Fruit fly (Drosophila melanogaster) whole organism, embryonic: ENCODE data around the gene dyl.

Experiments
- Abd-B ChIP-seq: fragments of 200-800 bp; sonication (Bioruptor generic); optimal IDR thresholded peaks from 2 replicates; lab custom pipeline; 2018; ENCODE audit warnings: missing biosample characterization, mild to moderate bottlenecking, missing genetic modification characterization, moderate library complexity
- Atf3 ChIP-seq: fragments of 200-800 bp; sonication (Bioruptor generic); optimal IDR thresholded peaks from 3 replicates; lab custom pipeline; 2016; ENCODE audit warnings: missing biosample characterization, missing genetic modification characterization
- B-H1 ChIP-seq: fragments of 200-800 bp; sonication (Bioruptor generic); IDR thresholded peaks from 3 replicates; pipeline ENCODE4 v1.3.6; 2022; ENCODE audit warnings: missing biosample characterization, missing genetic modification characterization
- B-H2 ChIP-seq: fragments of 200-800 bp; sonication (Bioruptor generic); optimal IDR thresholded peaks from 2 replicates; lab custom pipeline; 2018; ENCODE audit warnings: missing biosample characterization, mild to moderate bottlenecking, missing genetic modification characterization
- BtbVII ChIP-seq: fragments of 200-800 bp; sonication (Bioruptor generic); optimal IDR thresholded peaks from 3 replicates; lab custom pipeline; 2017; ENCODE audit warnings: missing biosample characterization, mild to moderate bottlenecking, missing genetic modification characterization
- CG10462 ChIP-seq: fragments of 200-800 bp; sonication (Bioruptor generic); optimal IDR thresholded peaks from 2 replicates; lab custom pipeline; 2016; ENCODE audit warnings: missing biosample characterization, missing genetic modification characterization
- CG12104 ChIP-seq: fragments of 200-800 bp; sonication (Bioruptor generic); optimal IDR thresholded peaks from 3 replicates; lab custom pipeline; 2016; ENCODE audit warnings: missing biosample characterization, missing genetic modification characterization
- CG12659 ChIP-seq: fragments of 200-800 bp; sonication (Bioruptor generic); optimal IDR thresholded peaks from 3 replicates; lab custom pipeline; 2017; ENCODE audit warnings: mild to moderate bottlenecking, missing biosample characterization, missing genetic modification reagents, missing genetic modification characterization
- CG13123 ChIP-seq: fragments of 200-800 bp; sonication (Bioruptor generic); optimal IDR thresholded peaks from 2 replicates; lab custom pipeline; 2016; ENCODE audit warnings: missing biosample characterization, missing genetic modification characterization
- CG15073 ChIP-seq: fragments of 200-800 bp; sonication (Bioruptor generic); optimal IDR thresholded peaks from 2 replicates; lab custom pipeline; 2016; ENCODE audit warnings: missing biosample characterization, missing genetic modification characterization
- CG15269 ChIP-seq: fragments of 200-800 bp; sonication (Bioruptor generic); optimal IDR thresholded peaks from 2 replicates; lab custom pipeline; 2018; ENCODE audit warnings: missing biosample characterization, mild to moderate bottlenecking, missing genetic modification characterization, moderate library complexity
- CG17328 ChIP-seq: fragments of 200-800 bp; sonication (Bioruptor generic); IDR thresholded peaks from 2 replicates; pipeline ENCODE4 v1.3.6; 2022; ENCODE audit warnings: missing biosample characterization, missing genetic modification characterization
- CG17829 ChIP-seq: fragments of 200-800 bp; optimal IDR thresholded peaks from 2 replicates; lab custom pipeline; 2019; ENCODE audit warnings: missing biosample characterization, mild to moderate bottlenecking, missing genetic modification characterization, moderate library complexity
- CG32532 ChIP-seq: fragments of 200-800 bp; sonication (Bioruptor generic); IDR thresholded peaks from 2 replicates; pipeline ENCODE4 v1.3.6; 2022; ENCODE audit warnings: missing biosample characterization, missing genetic modification characterization
- CG3281 ChIP-seq: fragments of 200-800 bp; sonication (Bioruptor generic); optimal IDR thresholded peaks from 3 replicates; lab custom pipeline; 2017; ENCODE audit warnings: missing biosample characterization, mild to moderate bottlenecking, missing genetic modification characterization
- CG5180 ChIP-seq: fragments of 200-800 bp; sonication (Bioruptor generic); optimal IDR thresholded peaks from 3 replicates; lab custom pipeline; 2017; ENCODE audit warnings: missing biosample characterization, missing genetic modification characterization, mild to moderate bottlenecking, moderate library complexity, missing genetic modification reagents
- CG6813 ChIP-seq: fragments of 200-800 bp; sonication (Bioruptor generic); optimal IDR thresholded peaks from 2 replicates; lab custom pipeline; 2017; ENCODE audit warnings: missing biosample characterization, missing genetic modification characterization, mild to moderate bottlenecking, moderate library complexity, missing genetic modification reagents
- CG7786 ChIP-seq: fragments of 200-800 bp; sonication (Bioruptor generic); optimal IDR thresholded peaks from 2 replicates; lab custom pipeline; 2016; ENCODE audit warnings: missing biosample characterization, missing genetic modification characterization
- CG8290 ChIP-seq, 3 experiments: fragments of 200-800 bp; sonication (Bioruptor generic); optimal IDR thresholded peaks; 2 replicates each; lab custom pipeline; 2016 to 2019; ENCODE audit warnings: missing biosample characterization in 3 of 3, missing genetic modification characterization in 3 of 3, mild to moderate bottlenecking in 2 of 3, moderate library complexity in 1 of 3
- CG8944 ChIP-seq: fragments of 200-800 bp; sonication (Bioruptor generic); optimal IDR thresholded peaks from 3 replicates; lab custom pipeline; 2016; ENCODE audit warnings: missing biosample characterization, missing genetic modification characterization
- CG9817 ChIP-seq: fragments of 200-800 bp; sonication (Bioruptor generic); optimal IDR thresholded peaks from 2 replicates; lab custom pipeline; 2018; ENCODE audit warnings: missing biosample characterization, mild to moderate bottlenecking, missing genetic modification characterization, moderate library complexity
- D19B ChIP-seq: fragments of 200-800 bp; sonication (Bioruptor generic); optimal IDR thresholded peaks from 2 replicates; lab custom pipeline; 2017; ENCODE audit warnings: missing biosample characterization, mild to moderate bottlenecking, missing genetic modification characterization
- Dbx ChIP-seq: fragments of 200-800 bp; sonication (Bioruptor generic); IDR thresholded peaks from 3 replicates; pipeline ENCODE4 v1.3.6; 2022; ENCODE audit warnings: missing biosample characterization, missing genetic modification characterization
- Dek ChIP-seq: fragments of 200-800 bp; sonication (Bioruptor generic); optimal IDR thresholded peaks from 3 replicates; lab custom pipeline; 2019; ENCODE audit warnings: missing biosample characterization, mild to moderate bottlenecking, missing genetic modification characterization, moderate library complexity
- Dip3 ChIP-seq: fragments of 200-800 bp; sonication (Bioruptor generic); optimal IDR thresholded peaks from 3 replicates; lab custom pipeline; 2016; ENCODE audit warnings: missing biosample characterization, missing genetic modification characterization
- Myb ChIP-seq: fragments of 200-800 bp; sonication (Bioruptor generic); optimal IDR thresholded peaks from 2 replicates; lab custom pipeline; 2016; ENCODE audit warnings: missing biosample characterization, missing genetic modification characterization
- NC2β ChIP-seq: fragments of 200-800 bp; sonication (Bioruptor generic); optimal IDR thresholded peaks from 2 replicates; lab custom pipeline; 2016; ENCODE audit warnings: missing biosample characterization, missing genetic modification characterization
- NfI ChIP-seq: fragments of 200-800 bp; sonication (Bioruptor generic); optimal IDR thresholded peaks from 3 replicates; lab custom pipeline; 2018; ENCODE audit warnings: missing biosample characterization, mild to moderate bottlenecking, missing genetic modification characterization, moderate library complexity
- Optix ChIP-seq: fragments of 200-800 bp; sonication (Bioruptor generic); IDR thresholded peaks from 3 replicates; pipeline ENCODE4 v1.3.6; 2022; ENCODE audit warnings: missing biosample characterization, missing genetic modification characterization
- Ptx1 ChIP-seq: fragments of 200-800 bp; sonication (Bioruptor generic); IDR thresholded peaks from 2 replicates; pipeline ENCODE4 v1.3.6; 2022; ENCODE audit warnings: missing biosample characterization, missing genetic modification characterization
- Rfx ChIP-seq: fragments of 200-800 bp; sonication (Bioruptor generic); IDR thresholded peaks from 2 replicates; pipeline ENCODE4 v1.3.6; 2022; ENCODE audit warnings: missing biosample characterization, missing genetic modification characterization
- Xrp1 ChIP-seq: fragments of 200-800 bp; sonication (Bioruptor generic); IDR thresholded peaks from 2 replicates; pipeline ENCODE4 v1.3.6; 2022; ENCODE audit warnings: missing biosample characterization, missing genetic modification characterization
- amos ChIP-seq: fragments of 200-800 bp; sonication (Bioruptor generic); IDR thresholded peaks from 2 replicates; pipeline ENCODE4 v1.3.6; 2022; ENCODE audit warnings: missing biosample characterization, missing genetic modification characterization; ENCODE audit not compliant: partially characterized antibody
- ap ChIP-seq: fragments of 200-800 bp; sonication (Bioruptor generic); IDR thresholded peaks from 2 replicates; pipeline ENCODE4 v1.3.6; 2022; ENCODE audit warnings: missing biosample characterization, missing genetic modification characterization
- chif ChIP-seq, 2 experiments: fragments of 200-800 bp; sonication (Bioruptor generic); optimal IDR thresholded peaks; 3 replicates each; lab custom pipeline; 2016; ENCODE audit warnings: missing biosample characterization in 2 of 2, missing genetic modification characterization in 2 of 2
- ci ChIP-seq: fragments of 200-800 bp; sonication (Bioruptor generic); IDR thresholded peaks from 3 replicates; pipeline ENCODE4 v1.3.6; 2022; ENCODE audit warnings: missing biosample characterization, missing genetic modification characterization
- crol ChIP-seq: fragments of 200-800 bp; sonication (Bioruptor generic); IDR thresholded peaks from 2 replicates; pipeline ENCODE4 v1.3.6; 2022; ENCODE audit warnings: missing biosample characterization, missing genetic modification characterization
- dm ChIP-seq: fragments of 200-800 bp; sonication (Bioruptor generic); optimal IDR thresholded peaks from 3 replicates; lab custom pipeline; 2016; ENCODE audit warnings: missing biosample characterization, missing genetic modification characterization
- dysf ChIP-seq: fragments of 200-800 bp; sonication (Bioruptor generic); IDR thresholded peaks from 3 replicates; pipeline ENCODE4 v1.3.6; 2022; ENCODE audit warnings: missing biosample characterization, missing genetic modification characterization
- exex ChIP-seq: fragments of 200-800 bp; sonication (Bioruptor generic); optimal IDR thresholded peaks from 4 replicates; lab custom pipeline; 2018; ENCODE audit warnings: missing biosample characterization, mild to moderate bottlenecking, missing genetic modification characterization, moderate library complexity
- ftz-f1 ChIP-seq: fragments of 200-800 bp; sonication (Bioruptor generic); optimal IDR thresholded peaks from 2 replicates; lab custom pipeline; 2016; ENCODE audit warnings: missing biosample characterization, missing genetic modification characterization
- ind ChIP-seq: fragments of 200-800 bp; sonication (Bioruptor generic); optimal IDR thresholded peaks from 3 replicates; lab custom pipeline; 2016; ENCODE audit warnings: missing biosample characterization, missing genetic modification characterization
- lmd ChIP-seq: fragments of 200-800 bp; sonication (Bioruptor generic); IDR thresholded peaks from 2 replicates; pipeline ENCODE4 v1.3.6; 2022; ENCODE audit warnings: missing biosample characterization, missing genetic modification characterization
- mam ChIP-seq: fragments of 200-800 bp; sonication (Bioruptor generic); optimal IDR thresholded peaks from 3 replicates; lab custom pipeline; 2016; ENCODE audit warnings: missing biosample characterization, missing genetic modification characterization
- mirr ChIP-seq: fragments of 200-800 bp; sonication (Bioruptor generic); optimal IDR thresholded peaks from 3 replicates; lab custom pipeline; 2018; ENCODE audit warnings: missing biosample characterization, mild to moderate bottlenecking, missing genetic modification characterization
- odd ChIP-seq: fragments of 200-800 bp; sonication (Bioruptor generic); optimal IDR thresholded peaks from 2 replicates; lab custom pipeline; 2017; ENCODE audit warnings: missing biosample characterization, mild to moderate bottlenecking, missing genetic modification characterization
- pb ChIP-seq: fragments of 200-800 bp; sonication (Bioruptor generic); optimal IDR thresholded peaks from 3 replicates; lab custom pipeline; 2016; ENCODE audit warnings: missing biosample characterization, missing genetic modification characterization
- row ChIP-seq: fragments of 200-800 bp; sonication (Bioruptor generic); IDR thresholded peaks from 3 replicates; pipeline ENCODE4 v1.3.6; 2022; ENCODE audit warnings: missing biosample characterization, missing genetic modification characterization
- sug ChIP-seq: fragments of 200-800 bp; optimal IDR thresholded peaks from 2 replicates; lab custom pipeline; 2019; ENCODE audit warnings: missing biosample characterization, mild to moderate bottlenecking, missing genetic modification characterization, moderate library complexity
- toy ChIP-seq: fragments of 200-800 bp; sonication (Bioruptor generic); IDR thresholded peaks from 2 replicates; pipeline ENCODE4 v1.3.6; 2022; ENCODE audit warnings: missing biosample characterization, missing genetic modification characterization
- zf30C ChIP-seq: fragments of 200-800 bp; sonication (Bioruptor generic); optimal IDR thresholded peaks from 3 replicates; lab custom pipeline; 2018; ENCODE audit warnings: missing biosample characterization, mild to moderate bottlenecking, missing genetic modification characterization

Gene dyl

dm6 chr3L:4353657-4354075 lies 46.1 kb upstream of the dyl start (continued):
- TF ChIP-seq CG8290 (GFP tag; optimal IDR thresholded peaks at IDR 0.05; lab: Kevin White, UChicago), result no peak
- peak in 1 of 2 experiments; percentile 77 for TF ChIP-seq CG8290 (tag; optimal IDR thresholded peaks at IDR 0.05; lab: Kevin White, UChicago)
- TF ChIP-seq B-H2 (GFP tag; lab: Kevin White, UChicago), result no peak
- TF ChIP-seq CG10462 (GFP tag; lab: Kevin White, UChicago), result no peak
- TF ChIP-seq Myb (GFP tag; lab: Kevin White, UChicago), result peak; percentile 17
- peak; percentile 10 for TF ChIP-seq Dek (tag; lab: Kevin White, UChicago)
- TF ChIP-seq ind (GFP tag; lab: Kevin White, UChicago), result peak; percentile 29
- peak; percentile 65; the same call in 2 of the 3 replicates for TF ChIP-seq ci (GFP tag; lab: Robert Waterston, UW)
- TF ChIP-seq CG12104 (GFP tag; lab: Kevin White, UChicago), result no peak
- TF ChIP-seq CG17829 (tag; lab: Kevin White, UChicago), result peak; percentile 10
- TF ChIP-seq sug (tag; lab: Kevin White, UChicago), result peak; percentile 7
- TF ChIP-seq Atf3, result peak; percentile 21
- TF ChIP-seq zf30C (GFP tag; lab: Kevin White, UChicago), result peak; percentile 8
- TF ChIP-seq CG6813, result peak; percentile 49
- TF ChIP-seq CG13123 (GFP tag; lab: Kevin White, UChicago), result no peak
- TF ChIP-seq exex (tag; lab: Kevin White, UChicago), result no peak
- TF ChIP-seq crol (GFP tag; lab: Robert Waterston, UW), result 0 out of 2 replicates have a peak, but pooled peaks have one; percentile 38
- TF ChIP-seq Abd-B (GFP tag; lab: Kevin White, UChicago), result peak; percentile 11
- TF ChIP-seq Xrp1, result peak; percentile 52; the same call in 1 of the 2 replicates
- no peak for TF ChIP-seq amos
- TF ChIP-seq NfI, result peak; percentile 34
- TF ChIP-seq CG8944 (GFP tag; lab: Kevin White, UChicago), result peak; percentile 21
- no peak for TF ChIP-seq CG17328 (GFP tag; lab: Robert Waterston, UW)
- peak; percentile 43; the same call in 1 of the 3 replicates for TF ChIP-seq Optix (GFP tag; lab: Robert Waterston, UW)
- TF ChIP-seq row, result peak; percentile 51; the same call in 2 of the 3 replicates
- peak; percentile 2 for TF ChIP-seq odd (GFP tag; lab: Kevin White, UChicago)
- TF ChIP-seq ftz-f1 (GFP tag; lab: Kevin White, UChicago), result no peak
- TF ChIP-seq CG5180 (GFP tag; lab: Kevin White, UChicago), result peak; percentile 29
- no peak for TF ChIP-seq pb (GFP tag; lab: Kevin White, UChicago)
- peak; percentile 63 for TF ChIP-seq Ptx1 (GFP tag; lab: Robert Waterston, UW)
- TF ChIP-seq BtbVII, result peak; percentile 11
- no peak for TF ChIP-seq CG15073 (GFP tag; lab: Kevin White, UChicago)
- peak; percentile 29 for TF ChIP-seq CG15269 (tag; lab: Kevin White, UChicago)
- TF ChIP-seq D19B (GFP tag; lab: Kevin White, UChicago), result peak; percentile 23
- TF ChIP-seq toy (GFP tag; lab: Robert Waterston, UW), result 0 out of 2 replicates have a peak, but pooled peaks have one; percentile 23
- TF ChIP-seq chif (GFP tag; optimal IDR thresholded peaks at IDR 0.05; lab: Kevin White, UChicago), result peak in 1 of 2 experiments; percentile 19
- TF ChIP-seq CG9817 (tag; lab: Kevin White, UChicago), result peak; percentile 38
- peak; percentile 19 for TF ChIP-seq NC2β
- TF ChIP-seq dysf, result peak; percentile 42; the same call in 1 of the 3 replicates
- TF ChIP-seq CG32532 (GFP tag; lab: Robert Waterston, UW), result peak; percentile 61
- TF ChIP-seq Dip3, result peak; percentile 39
- TF ChIP-seq dm (GFP tag; lab: Kevin White, UChicago), result no peak
- peak; percentile 44 for TF ChIP-seq CG7786 (GFP tag; lab: Kevin White, UChicago)
- no peak for TF ChIP-seq ap
- TF ChIP-seq mirr (GFP tag; lab: Kevin White, UChicago), result peak; percentile 57
- TF ChIP-seq B-H1 (GFP tag; lab: Robert Waterston, UW), result peak; percentile 21; the same call in 1 of the 3 replicates
- peak; percentile 24 for TF ChIP-seq CG12659 (GFP tag; lab: Kevin White, UChicago)
- TF ChIP-seq Dbx (GFP tag; lab: Robert Waterston, UW), result peak; percentile 29; the same call in 1 of the 3 replicates
- peak; percentile 40 for TF ChIP-seq lmd (GFP tag; lab: Robert Waterston, UW)
- TF ChIP-seq CG3281 (GFP tag; lab: Kevin White, UChicago), result peak; percentile 30
- TF ChIP-seq Rfx (GFP tag; lab: Robert Waterston, UW), result peak; percentile 67
- TF ChIP-seq mam (GFP tag; lab: Kevin White, UChicago), result peak; percentile 13
